Worm (Caenorhabditis elegans): Measurements from ENCODE around the gene C25E10.8.

C25E10.8 gene

ce11 chrV:9005243-9005642, 48.6 kb downstream of the C25E10.8 start, which contains the start of gene srx-3:
Gene srx-3 (plus strand): TSS chrV:9005543.
- TF ChIP-seq zip-4 (GFP tag; optimal IDR thresholded peaks at IDR 0.05) (no peak), lin-35 (GFP tag; optimal IDR thresholded peaks at IDR 0.05) (no peak)

DNA sequence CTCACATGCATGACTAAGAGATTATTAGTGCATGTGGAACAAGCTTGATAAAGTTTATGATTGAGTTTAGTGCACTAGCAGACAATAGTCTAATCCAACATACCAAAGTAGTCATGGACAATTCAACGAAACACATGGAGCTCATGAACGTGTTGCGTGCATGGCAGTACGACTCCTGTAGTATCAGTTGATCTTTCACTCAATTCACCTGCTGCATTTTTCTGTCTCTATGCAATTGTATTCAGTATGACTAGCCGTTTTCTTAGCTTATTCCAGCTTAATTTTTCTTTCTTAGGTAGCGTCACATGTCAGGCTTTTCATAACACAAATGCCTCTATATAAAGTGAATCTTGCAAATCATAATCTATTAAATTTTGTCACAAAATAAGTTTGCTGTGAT, 50.6 kb downstream of the C25E10.8 start, which contains the start of gene srx-1:
TSS of gene srx-1 (plus strand) at position 382 of the 400 bp plus-strand sequence.
- TF ChIP-seq egl-13 (tag; optimal IDR thresholded peaks at IDR 0.05), result no peak
- TF ChIP-seq ztf-11 (tag; optimal IDR thresholded peaks at IDR 0.05), result no peak
- no peak for TF ChIP-seq ama-1 (optimal IDR thresholded peaks at IDR 0.05)

All from whole organism, L1 larva.